Worm (Caenorhabditis elegans): ENCODE results near the gene Y37E11AL.1.

Gene Y37E11AL.1

ce11 chrIV:3742426-3742839 is 33.1 kb downstream of the Y37E11AL.1 start (continued):
- TF ChIP-seq ceh-2 (tag; optimal IDR thresholded peaks at IDR 0.05) = peak; percentile 42
- TF ChIP-seq nhr-11 (tag; optimal IDR thresholded peaks at IDR 0.05) = no peak
- peak; percentile 72 for TF ChIP-seq ceh-31 (tag; optimal IDR thresholded peaks at IDR 0.05)
- TF ChIP-seq unc-42 (tag; optimal IDR thresholded peaks at IDR 0.05) = peak; percentile 60
- no peak for TF ChIP-seq fkh-6 (tag; optimal IDR thresholded peaks at IDR 0.05)
- TF ChIP-seq tbx-2 (tag; optimal IDR thresholded peaks at IDR 0.05) = peak; percentile 64

ce11 chrIV:3743748-3744147 is 34.4 kb downstream of the Y37E11AL.1 start, which contains the start of gene siah-1:
TSS of gene siah-1 (plus strand) at chrIV:3744048.
- TF ChIP-seq ref-2 (tag; optimal IDR thresholded peaks at IDR 0.05) = no peak
- TF ChIP-seq dve-1 (tag; optimal IDR thresholded peaks at IDR 0.05) = no peak
- no peak for TF ChIP-seq ttx-3 (tag; optimal IDR thresholded peaks at IDR 0.05)
- TF ChIP-seq ceh-45 (GFP tag; IDR thresholded peaks at IDR 0.05) = no peak
- no peak for TF ChIP-seq gmeb-2 (tag; optimal IDR thresholded peaks at IDR 0.05)
- no peak for TF ChIP-seq elt-4 (tag; optimal IDR thresholded peaks at IDR 0.05)
- no peak for TF ChIP-seq ceh-19 (GFP tag; optimal IDR thresholded peaks at IDR 0.05)
- TF ChIP-seq unc-3 (GFP tag; conservative IDR thresholded peaks at IDR 0.05) = no peak
- TF ChIP-seq unc-3 (tag; optimal IDR thresholded peaks at IDR 0.05) = no peak
- TF ChIP-seq hlh-13 (GFP tag; optimal IDR thresholded peaks at IDR 0.05) = no peak
- TF ChIP-seq C08G9.2 (tag; optimal IDR thresholded peaks at IDR 0.05) = no peak
- no peak for TF ChIP-seq syd-9 (tag; optimal IDR thresholded peaks at IDR 0.05)
- TF ChIP-seq dmd-4 (tag; optimal IDR thresholded peaks at IDR 0.05; ENCODE audit: borderline replicate concordance) = no peak
- no peak for TF ChIP-seq K09A11.1 (tag; optimal IDR thresholded peaks at IDR 0.05; ENCODE audit: insufficient read depth)
- TF ChIP-seq sox-2 (GFP tag; IDR thresholded peaks at IDR 0.05) = no peak
- TF ChIP-seq pat-9 (tag; optimal IDR thresholded peaks at IDR 0.05) = no peak

DNA sequence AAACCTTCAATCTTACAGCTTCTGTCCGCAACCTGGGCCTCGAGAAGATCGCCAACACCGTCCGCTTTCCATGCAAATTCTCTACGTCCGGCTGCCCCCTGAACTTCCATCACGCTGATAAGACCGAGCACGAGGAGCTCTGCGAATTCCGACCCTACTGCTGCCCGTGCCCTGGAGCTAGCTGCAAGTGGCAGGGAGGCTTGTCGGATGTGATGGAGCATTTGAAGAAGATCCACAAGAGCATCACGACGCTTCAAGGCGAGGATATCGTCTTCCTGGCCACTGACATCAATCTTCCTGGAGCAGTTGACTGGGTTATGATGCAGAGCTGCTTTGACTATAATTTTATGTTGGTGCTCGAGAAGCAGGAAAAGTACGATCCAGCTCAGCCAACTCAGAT is 36.5 kb downstream of the Y37E11AL.1 start:
- TF ChIP-seq ceh-9 (tag; optimal IDR thresholded peaks at IDR 0.05) = no peak
- TF ChIP-seq nhr-232 (tag; optimal IDR thresholded peaks at IDR 0.05) = no peak
- TF ChIP-seq pha-2 (tag; optimal IDR thresholded peaks at IDR 0.05) = no peak
- TF ChIP-seq lim-6 (tag; optimal IDR thresholded peaks at IDR 0.05) = no peak
- no peak for TF ChIP-seq mec-3 (tag; optimal IDR thresholded peaks at IDR 0.05; ENCODE audit: borderline replicate concordance)
- no peak for TF ChIP-seq ttx-3 (tag; optimal IDR thresholded peaks at IDR 0.05)
- no peak for TF ChIP-seq elt-4 (tag; optimal IDR thresholded peaks at IDR 0.05)
- no peak for TF ChIP-seq pha-4 (tag; optimal IDR thresholded peaks at IDR 0.05)
- no peak for TF ChIP-seq hlh-6 (tag; optimal IDR thresholded peaks at IDR 0.05)
- TF ChIP-seq ceh-19 (GFP tag; optimal IDR thresholded peaks at IDR 0.05) = no peak
- no peak for TF ChIP-seq nhr-11 (tag; optimal IDR thresholded peaks at IDR 0.05)
- no peak for TF ChIP-seq K02D7.2 (tag; optimal IDR thresholded peaks at IDR 0.05)
- no peak for TF ChIP-seq K09A11.1 (tag; optimal IDR thresholded peaks at IDR 0.05; ENCODE audit: insufficient read depth)
- no peak for TF ChIP-seq ceh-24 (tag; optimal IDR thresholded peaks at IDR 0.05)
- no peak for TF ChIP-seq ceh-34 (tag; optimal IDR thresholded peaks at IDR 0.05)

DNA sequence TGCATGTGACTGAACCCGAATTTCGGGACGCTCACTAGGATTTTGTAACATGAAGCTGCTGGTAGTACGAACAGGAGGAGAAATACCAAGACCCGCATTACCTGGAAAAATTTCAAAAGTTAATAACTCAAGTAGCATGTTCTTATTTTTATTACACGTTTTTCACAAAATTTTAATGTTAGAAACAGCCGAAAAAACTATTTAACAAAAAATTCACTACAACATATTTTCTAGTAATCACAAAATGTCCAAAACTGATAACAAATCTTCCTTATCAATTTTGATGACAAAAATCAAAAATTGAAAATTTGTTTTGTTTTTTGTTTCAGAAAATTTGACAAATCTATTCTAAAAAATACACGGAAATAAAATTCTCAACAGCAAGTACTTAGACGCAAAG is 41.7 kb downstream of the Y37E11AL.1 start, which contains the start of gene ugt-45:
Gene ugt-45, minus strand, starts transcription at position 101 of the 400 bp plus-strand sequence.
- no peak for TF ChIP-seq hlh-8 (tag; optimal IDR thresholded peaks at IDR 0.05)
- TF ChIP-seq ets-4 (tag; optimal IDR thresholded peaks at IDR 0.05) = no peak
- TF ChIP-seq ceh-34 (tag; optimal IDR thresholded peaks at IDR 0.05) = no peak
- no peak for TF ChIP-seq dmd-4 (tag; optimal IDR thresholded peaks at IDR 0.05; ENCODE audit: borderline replicate concordance)
- no peak for TF ChIP-seq che-1 (tag; optimal IDR thresholded peaks at IDR 0.05)
- TF ChIP-seq ztf-16 (tag; optimal IDR thresholded peaks at IDR 0.05) = no peak
- no peak for TF ChIP-seq ceh-19 (GFP tag; optimal IDR thresholded peaks at IDR 0.05)
- TF ChIP-seq ceh-18 (tag; optimal IDR thresholded peaks at IDR 0.05) = no peak
